2 fruit fly cellular contexts compared by ENCODE assay signal in the genomic region with DNA sequence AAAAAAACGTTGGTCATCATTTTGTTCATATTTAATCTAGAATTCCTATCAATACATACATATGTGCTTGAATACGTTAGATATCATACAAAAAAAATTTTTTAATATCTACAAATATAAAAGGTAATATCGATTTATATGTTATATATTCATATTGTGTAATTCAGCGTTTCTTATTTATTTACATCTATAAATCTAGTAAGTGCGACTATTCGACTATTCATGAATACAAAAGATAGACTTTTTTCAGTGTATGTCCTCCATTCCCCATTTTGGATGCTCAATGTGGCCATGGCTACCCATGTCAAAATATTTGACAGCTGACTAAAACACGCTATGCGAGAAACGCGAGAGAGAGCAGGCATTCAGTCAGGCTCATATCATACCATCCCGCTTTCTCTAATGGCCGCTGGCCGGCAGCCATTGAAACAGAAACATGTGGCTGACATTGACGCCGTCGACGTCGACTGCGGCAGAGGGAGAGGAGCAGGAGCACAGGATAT.
TF ChIP-seq lines count a peak whose summit lies in the region.

No protein-coding gene starts in this region.

TF ChIP-seq in whole organism, embryonic, 481 proteins besides CTCF, POLR2A, EP300 and RAD21 (continued from another document and continues in another):
- TF ChIP-seq CG2875 (GFP tag; optimal IDR thresholded peaks at IDR 0.05; lab: Kevin White, UChicago) (peak; percentile 62), CG9437 (GFP tag; optimal IDR thresholded peaks at IDR 0.05; lab: Kevin White, UChicago) (peak; percentile 69), CG7556 (GFP tag; optimal IDR thresholded peaks at IDR 0.05; lab: Kevin White, UChicago) (peak; percentile 81), cato (GFP tag; optimal IDR thresholded peaks at IDR 0.05; lab: Kevin White, UChicago; ENCODE audit: borderline replicate concordance) (peak; percentile 17), CG1603 (tag; optimal IDR thresholded peaks at IDR 0.05; lab: Kevin White, UChicago) (peak; percentile 9), CG11696 (GFP tag; IDR thresholded peaks at IDR 0.05; lab: Robert Waterston, UW) (no peak), CG11093 (GFP tag; IDR thresholded peaks at IDR 0.05; lab: Robert Waterston, UW) (no peak), CG18262 (tag; optimal IDR thresholded peaks at IDR 0.05; lab: Kevin White, UChicago) (peak; percentile 94), CG1602 (GFP tag; optimal IDR thresholded peaks at IDR 0.05; lab: Kevin White, UChicago) (peak; percentile 61), hth (optimal IDR thresholded peaks at IDR 0.05; lab: Kevin White, UChicago) (peak; percentile 76), Lim3 (GFP tag; IDR thresholded peaks at IDR 0.05; lab: Robert Waterston, UW) (no peak), salm (tag; optimal IDR thresholded peaks at IDR 0.05; lab: Kevin White, UChicago) (peak; percentile 74), esg (GFP tag; conservative IDR thresholded peaks at IDR 0.05; lab: Robert Waterston, UW) (peak; percentile 62), zf30C (GFP tag; optimal IDR thresholded peaks at IDR 0.05; lab: Kevin White, UChicago) (peak; percentile 93), Ptx1 (GFP tag; IDR thresholded peaks at IDR 0.05; lab: Robert Waterston, UW) (peak; percentile 68), Hsf (GFP tag; optimal IDR thresholded peaks at IDR 0.05; lab: Kevin White, UChicago) (peak; percentile 20), onecut (GFP tag; IDR thresholded peaks at IDR 0.05; lab: Robert Waterston, UW) (0 out of 2 replicates have a peak, but pooled peaks have one; percentile 23), Meics (GFP tag; optimal IDR thresholded peaks at IDR 0.05; lab: Kevin White, UChicago) (peak; percentile 59), unpg (GFP tag; optimal IDR thresholded peaks at IDR 0.05; lab: Kevin White, UChicago) (peak; percentile 84), chn (GFP tag; optimal IDR thresholded peaks at IDR 0.05; lab: Kevin White, UChicago) (peak; percentile 13), CG34376 (GFP tag; optimal IDR thresholded peaks at IDR 0.05; lab: Kevin White, UChicago) (no peak), CG9817 (tag; optimal IDR thresholded peaks at IDR 0.05; lab: Kevin White, UChicago) (peak; percentile 23), HmgD (GFP tag; optimal IDR thresholded peaks at IDR 0.05; lab: Kevin White, UChicago) (no peak), nau (GFP tag; optimal IDR thresholded peaks at IDR 0.05; lab: Kevin White, UChicago) (peak; percentile 57), CG6813 (GFP tag; optimal IDR thresholded peaks at IDR 0.05; lab: Kevin White, UChicago) (peak; percentile 54), CG4730 (GFP tag; IDR thresholded peaks at IDR 0.05; lab: Robert Waterston, UW) (0 out of 2 replicates have a peak, but pooled peaks have one; percentile 17), CG13123 (GFP tag; optimal IDR thresholded peaks at IDR 0.05; lab: Kevin White, UChicago) (peak; percentile 33), crol (GFP tag; IDR thresholded peaks at IDR 0.05; lab: Robert Waterston, UW) (no peak), CG11723 (GFP tag; optimal IDR thresholded peaks at IDR 0.05; lab: Kevin White, UChicago) (no peak), CG30020 (tag; optimal IDR thresholded peaks at IDR 0.05; lab: Kevin White, UChicago) (peak; percentile 57), CG8281 (tag; optimal IDR thresholded peaks at IDR 0.05; lab: Kevin White, UChicago) (peak; percentile 58), caup (GFP tag; optimal IDR thresholded peaks at IDR 0.05; lab: Kevin White, UChicago; ENCODE audit: severe bottlenecking) (peak; percentile 39), CG16815 (GFP tag; optimal IDR thresholded peaks at IDR 0.05; lab: Kevin White, UChicago) (peak; percentile 68), CG6254 (GFP tag; optimal IDR thresholded peaks at IDR 0.05; lab: Kevin White, UChicago) (peak; percentile 80), CG17385 (GFP tag; optimal IDR thresholded peaks at IDR 0.05; lab: Kevin White, UChicago) (peak; percentile 69), Gug (GFP tag; IDR thresholded peaks at IDR 0.05; lab: Robert Waterston, UW) (no peak; the same call in 3 of the 4 replicates), oc (tag; optimal IDR thresholded peaks at IDR 0.05; lab: Kevin White, UChicago) (peak; percentile 66), CoRest (tag; optimal IDR thresholded peaks at IDR 0.05; lab: Kevin White, UChicago) (peak; percentile 90), CG15696 (tag; optimal IDR thresholded peaks at IDR 0.05; lab: Kevin White, UChicago) (peak; percentile 89), CG17359 (tag; optimal IDR thresholded peaks at IDR 0.05; lab: Kevin White, UChicago) (peak; percentile 77), CG32532 (GFP tag; IDR thresholded peaks at IDR 0.05; lab: Robert Waterston, UW) (peak; percentile 20; the same call in 1 of the 2 replicates), ewg (GFP tag; optimal IDR thresholded peaks at IDR 0.05; lab: Kevin White, UChicago) (peak; percentile 47), CG30431 (GFP tag; optimal IDR thresholded peaks at IDR 0.05; lab: Kevin White, UChicago) (peak; percentile 40), CG18619 (GFP tag; optimal IDR thresholded peaks at IDR 0.05; lab: Kevin White, UChicago) (peak; percentile 53), corto (GFP tag; optimal IDR thresholded peaks at IDR 0.05; lab: Kevin White, UChicago) (no peak), prd (optimal IDR thresholded peaks at IDR 0.05; lab: Kevin White, UChicago) (no peak), prd (GFP tag; IDR thresholded peaks at IDR 0.05; lab: Robert Waterston, UW) (peak; percentile 75; the same call in 2 of the 3 replicates), gem (tag; optimal IDR thresholded peaks at IDR 0.05; lab: Kevin White, UChicago) (peak; percentile 93), croc (GFP tag; conservative IDR thresholded peaks at IDR 0.05; lab: Robert Waterston, UW) (peak; percentile 73), CG7963 (GFP tag; IDR thresholded peaks at IDR 0.05; lab: Robert Waterston, UW; ENCODE audit: partially characterized antibody) (no peak), danr (GFP tag; IDR thresholded peaks at IDR 0.05; lab: Robert Waterston, UW) (0 out of 2 replicates have a peak, but pooled peaks have one; percentile 23), Fer2 (tag; optimal IDR thresholded peaks at IDR 0.05; lab: Kevin White, UChicago) (no peak), CG31224 (GFP tag; IDR thresholded peaks at IDR 0.05; lab: Robert Waterston, UW) (peak; percentile 18; the same call in 1 of the 2 replicates), crp (GFP tag; optimal IDR thresholded peaks at IDR 0.05; lab: Kevin White, UChicago) (peak in 1 of 2 experiments; percentile 14), CG12104 (GFP tag; optimal IDR thresholded peaks at IDR 0.05; lab: Kevin White, UChicago) (peak; percentile 47), CG8388 (GFP tag; optimal IDR thresholded peaks at IDR 0.05; lab: Kevin White, UChicago) (peak; percentile 89), tio (GFP tag; optimal IDR thresholded peaks at IDR 0.05; lab: Kevin White, UChicago) (peak; percentile 52), vnd (GFP tag; IDR thresholded peaks at IDR 0.05; lab: Robert Waterston, UW; ENCODE audit: partially characterized antibody) (no peak), CG10959 (GFP tag; IDR thresholded peaks at IDR 0.05; lab: Robert Waterston, UW) (no peak), Gsc (GFP tag; IDR thresholded peaks at IDR 0.05; lab: Robert Waterston, UW) (no peak), CG18764 (GFP tag; optimal IDR thresholded peaks at IDR 0.05; lab: Kevin White, UChicago) (peak; percentile 58)

TF ChIP-seq in whole organism, prepupa, 60 proteins besides CTCF, POLR2A, EP300 and RAD21 (continued from another document):
- TF ChIP-seq Lpt (GFP tag; optimal IDR thresholded peaks at IDR 0.05; lab: Kevin White, UChicago) (no peak), cyc (GFP tag; optimal IDR thresholded peaks at IDR 0.05; lab: Kevin White, UChicago) (peak; percentile 19), Hr39 (GFP tag; optimal IDR thresholded peaks at IDR 0.05; lab: Kevin White, UChicago) (no peak), fd59A (GFP tag; optimal IDR thresholded peaks at IDR 0.05; lab: Kevin White, UChicago) (no peak), CG3032 (tag; optimal IDR thresholded peaks at IDR 0.05; lab: Kevin White, UChicago) (peak; percentile 56), dsx (GFP tag; optimal IDR thresholded peaks at IDR 0.05; lab: Kevin White, UChicago; ENCODE audit: poor library complexity, severe bottlenecking) (no peak), CG8319 (GFP tag; optimal IDR thresholded peaks at IDR 0.05; lab: Kevin White, UChicago) (no peak), Sox15 (GFP tag; optimal IDR thresholded peaks at IDR 0.05; lab: Kevin White, UChicago) (no peak), dac (GFP tag; optimal IDR thresholded peaks at IDR 0.05; lab: Kevin White, UChicago) (no peak), CG10631 (GFP tag; optimal IDR thresholded peaks at IDR 0.05; lab: Kevin White, UChicago) (peak; percentile 44), CG11902 (GFP tag; optimal IDR thresholded peaks at IDR 0.05; lab: Kevin White, UChicago) (peak; percentile 16), CG8632 (GFP tag; optimal IDR thresholded peaks at IDR 0.05; lab: Kevin White, UChicago) (peak; percentile 30), CG6792 (GFP tag; optimal IDR thresholded peaks at IDR 0.05; lab: Kevin White, UChicago) (peak; percentile 21), Blimp-1 (GFP tag; optimal IDR thresholded peaks at IDR 0.05; lab: Kevin White, UChicago) (no peak), CG10669 (GFP tag; optimal IDR thresholded peaks at IDR 0.05; lab: Kevin White, UChicago) (no peak), Smox (GFP tag; optimal IDR thresholded peaks at IDR 0.05; lab: Kevin White, UChicago) (peak; percentile 32), Ets96B (tag; optimal IDR thresholded peaks at IDR 0.05; lab: Kevin White, UChicago) (peak; percentile 54), net (GFP tag; optimal IDR thresholded peaks at IDR 0.05; lab: Kevin White, UChicago) (peak; percentile 13), CG32006 (GFP tag; optimal IDR thresholded peaks at IDR 0.05; lab: Kevin White, UChicago) (peak; percentile 53), Sox102F (GFP tag; optimal IDR thresholded peaks at IDR 0.05; lab: Kevin White, UChicago) (no peak), Sox14 (GFP tag; optimal IDR thresholded peaks at IDR 0.05; lab: Kevin White, UChicago) (no peak), CG7368 (GFP tag; optimal IDR thresholded peaks at IDR 0.05; lab: Kevin White, UChicago) (no peak), fkh (GFP tag; optimal IDR thresholded peaks at IDR 0.05; lab: Kevin White, UChicago) (no peak), CG31627 (GFP tag; optimal IDR thresholded peaks at IDR 0.05; lab: Kevin White, UChicago) (no peak), OdsH (GFP tag; optimal IDR thresholded peaks at IDR 0.05; lab: Kevin White, UChicago) (peak; percentile 10), CG11762 (GFP tag; optimal IDR thresholded peaks at IDR 0.05; lab: Kevin White, UChicago; ENCODE audit: insufficient read depth) (peak; percentile 22), lz (GFP tag; optimal IDR thresholded peaks at IDR 0.05; lab: Kevin White, UChicago) (no peak), CG9139 (GFP tag; optimal IDR thresholded peaks at IDR 0.05; lab: Kevin White, UChicago) (no peak), spab (GFP tag; optimal IDR thresholded peaks at IDR 0.05; lab: Kevin White, UChicago) (no peak), Hr4 (GFP tag; optimal IDR thresholded peaks at IDR 0.05; lab: Kevin White, UChicago) (peak; percentile 4), CG34406 (GFP tag; optimal IDR thresholded peaks at IDR 0.05; lab: Kevin White, UChicago) (peak; percentile 56), vri (GFP tag; optimal IDR thresholded peaks at IDR 0.05; lab: Kevin White, UChicago) (no peak), Hr38 (GFP tag; optimal IDR thresholded peaks at IDR 0.05; lab: Kevin White, UChicago) (no peak), CG15336 (GFP tag; IDR thresholded peaks at IDR 0.05; lab: Robert Waterston, UW) (peak; percentile 48; the same call in 1 of the 2 replicates), Eip78C (GFP tag; lab: Kevin White, UChicago) (peak; percentile 75), CG6276 (GFP tag; optimal IDR thresholded peaks at IDR 0.05; lab: Kevin White, UChicago) (peak; percentile 8), CG4318 (GFP tag; optimal IDR thresholded peaks at IDR 0.05; lab: Kevin White, UChicago) (peak; percentile 7), CG11294 (GFP tag; IDR thresholded peaks at IDR 0.05; lab: Robert Waterston, UW) (no peak)
